Worm (Caenorhabditis elegans): ENCODE results near the gene Y110A2AL.7.

- TF ChIP-seq ztf-11 (tag; optimal IDR thresholded peaks at IDR 0.05) (no peak), ceh-28 (tag; optimal IDR thresholded peaks at IDR 0.05) (no peak), mxl-2 (GFP tag; conservative IDR thresholded peaks at IDR 0.05) (no peak), nhr-237 (tag; optimal IDR thresholded peaks at IDR 0.05) (no peak), hlh-11 (tag; optimal IDR thresholded peaks at IDR 0.05) (no peak), unc-39 (tag; optimal IDR thresholded peaks at IDR 0.05) (no peak), lin-15B (tag; optimal IDR thresholded peaks at IDR 0.05) (no peak), nhr-25 (tag; optimal IDR thresholded peaks at IDR 0.05; ENCODE audit: borderline replicate concordance, insufficient read depth) (no peak), rbr-2 (tag; optimal IDR thresholded peaks at IDR 0.05) (no peak), ces-1 (GFP tag; optimal IDR thresholded peaks at IDR 0.05) (no peak), zag-1 (tag; optimal IDR thresholded peaks at IDR 0.05) (no peak), cey-2 (tag; optimal IDR thresholded peaks at IDR 0.05; ENCODE audit: borderline replicate concordance, insufficient read depth) (no peak)
These were observed 46.6 kb downstream of the Y110A2AL.7 start for ce11 chrII:2796431-2796830.
